Worm (Caenorhabditis elegans): ENCODE data around the gene ZK262.4.

- no peak for TF ChIP-seq nhr-28 (tag; optimal IDR thresholded peaks at IDR 0.05)
- no peak for TF ChIP-seq unc-62 (GFP tag; optimal IDR thresholded peaks at IDR 0.05)
- TF ChIP-seq ztf-11 (tag; optimal IDR thresholded peaks at IDR 0.05), result no peak
- TF ChIP-seq mep-1 (tag; optimal IDR thresholded peaks at IDR 0.05), result no peak
- TF ChIP-seq lsy-2 (tag; optimal IDR thresholded peaks at IDR 0.05), result no peak
- no peak for TF ChIP-seq blmp-1 (tag; optimal IDR thresholded peaks at IDR 0.05)
- no peak for TF ChIP-seq nhr-237 (tag; optimal IDR thresholded peaks at IDR 0.05)
- TF ChIP-seq lin-13 (tag; optimal IDR thresholded peaks at IDR 0.05), result no peak
- TF ChIP-seq snpc-4 (tag; optimal IDR thresholded peaks at IDR 0.05), result no peak
- TF ChIP-seq sem-2 (GFP tag; optimal IDR thresholded peaks at IDR 0.05), result no peak
- no peak for TF ChIP-seq ham-2 (GFP tag; optimal IDR thresholded peaks at IDR 0.05)
Observed at ce11 chrV:18468097-18468496, 43.7 kb upstream of the ZK262.4 start, which contains the start of gene ZK228.13.

Measured in whole organism, mixed stage, embryonic.